Worm (Caenorhabditis elegans): ENCODE data around the gene T24D8.6.

DNA sequence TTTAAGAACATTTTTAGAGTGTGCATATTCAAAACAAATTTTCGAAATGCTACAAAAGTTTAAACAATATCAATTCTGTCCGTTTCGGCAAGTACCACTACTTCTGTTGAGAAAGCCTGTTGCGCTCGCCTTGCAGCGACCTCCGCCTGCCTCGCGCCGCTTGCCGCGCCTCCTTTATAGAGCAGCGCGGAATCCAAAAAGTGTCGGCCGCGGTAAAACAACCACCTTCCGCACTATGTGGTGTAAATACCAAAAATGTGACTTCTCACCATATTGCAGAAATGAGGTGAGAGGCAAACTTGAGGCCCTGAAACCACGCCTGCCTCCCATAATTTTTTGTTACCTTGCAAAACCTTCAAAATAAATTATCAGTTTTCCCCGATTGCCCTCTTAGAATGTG, 12.9 kb downstream of the T24D8.6 start:
- no peak for TF ChIP-seq nhr-6 (tag; optimal IDR thresholded peaks at IDR 0.05)
- no peak for TF ChIP-seq unc-55 (GFP tag; optimal IDR thresholded peaks at IDR 0.05)
- TF ChIP-seq ztf-11 (tag; optimal IDR thresholded peaks at IDR 0.05) = no peak
- TF ChIP-seq egl-27 (tag; optimal IDR thresholded peaks at IDR 0.05) = no peak
- no peak for TF ChIP-seq nhr-25 (tag; optimal IDR thresholded peaks at IDR 0.05)
- no peak for TF ChIP-seq ceh-82 (tag; optimal IDR thresholded peaks at IDR 0.05)
